Worm (Caenorhabditis elegans) whole organism, young adult: ENCODE results near the gene ZK792.5.

ENCODE experiments used
- F49E8.2 ChIP-seq: sonication (generic microtip); optimal IDR thresholded peaks from 3 replicates; lab custom pipeline; 2017; ENCODE audit warnings: missing genetic modification characterization, mild to moderate bottlenecking, missing compliant biosample characterization, antibody characterized with exemption, moderate library complexity; ENCODE audit not compliant: insufficient read depth
- akir-1 ChIP-seq: fragments of 200-800 bp; sonication (Bioruptor generic); optimal IDR thresholded peaks from 2 replicates; lab custom pipeline; 2018; ENCODE audit warnings: mild to moderate bottlenecking, missing genetic modification characterization, moderate library complexity, missing compliant biosample characterization
- ama-1 ChIP-seq, 3 experiments: fragments of 150-350 bp in 1 of 3; sonication (generic microtip) in 2 of 3; optimal IDR thresholded peaks; 2 replicates each; lab custom pipeline; 2014 to 2018; ENCODE audit warnings: missing biosample characterization in 2 of 3, missing genetic modification characterization in 2 of 3, missing genetic modification reagents in 2 of 3
- bed-2 ChIP-seq: fragments of 200-800 bp; sonication (Bioruptor generic); IDR thresholded peaks from 2 replicates; pipeline ENCODE4 v1.3.6; 2022; ENCODE audit warnings: missing genetic modification reagents, missing genetic modification characterization, missing compliant biosample characterization
- ccch-3 ChIP-seq: fragments of 200-800 bp; sonication (Bioruptor generic); optimal IDR thresholded peaks from 2 replicates; lab custom pipeline; 2018; ENCODE audit warnings: mild to moderate bottlenecking, missing genetic modification characterization, missing compliant biosample characterization
- ceh-79 ChIP-seq: sonication (generic microtip); optimal IDR thresholded peaks from 2 replicates; lab custom pipeline; 2017; ENCODE audit warnings: mild to moderate bottlenecking, missing genetic modification characterization, missing compliant biosample characterization
- ets-4 ChIP-seq: fragments of 200-800 bp; sonication (Bioruptor generic); optimal IDR thresholded peaks from 2 replicates; lab custom pipeline; 2018; ENCODE audit warnings: mild to moderate bottlenecking, missing genetic modification characterization, missing compliant biosample characterization
- lag-1 ChIP-seq: fragments of 200-800 bp; sonication (Bioruptor generic); IDR thresholded peaks from 2 replicates; pipeline ENCODE4 v1.3.6; 2022; ENCODE audit warnings: missing genetic modification reagents, missing genetic modification characterization, missing compliant biosample characterization
- lin-26 ChIP-seq: fragments of 200-800 bp; sonication (Bioruptor generic); IDR thresholded peaks from 2 replicates; pipeline ENCODE4 v1.3.6; 2022; ENCODE audit warnings: missing genetic modification reagents, missing genetic modification characterization, missing compliant biosample characterization
- mel-28 ChIP-seq: sonication (generic microtip); optimal IDR thresholded peaks from 2 replicates; lab custom pipeline; 2016; ENCODE audit warnings: borderline replicate concordance, mild to moderate bottlenecking, missing genetic modification characterization, missing compliant biosample characterization
- rpc-1 ChIP-seq, 2 experiments: fragments of 150-350 bp in 1 of 2; sonication (generic microtip) in 1 of 2; optimal IDR thresholded peaks; 2 replicates each; lab custom pipeline; 2014 to 2018; ENCODE audit warnings: missing biosample characterization in 1 of 2, missing genetic modification characterization in 1 of 2, missing genetic modification reagents in 1 of 2, missing genotype in 1 of 2
- sea-2 ChIP-seq: fragments of 200-800 bp; sonication (Bioruptor generic); IDR thresholded peaks from 2 replicates; pipeline ENCODE4 v1.3.6; 2022; ENCODE audit warnings: missing genetic modification characterization, missing compliant biosample characterization
- snpc-4 ChIP-seq, 5 experiments: fragments of 150-350 bp in 1 of 5; sonication (generic microtip) in 4 of 5; optimal IDR thresholded peaks; 2 replicates each; lab custom pipeline; 2014 to 2018; ENCODE audit warnings: missing genetic modification characterization in 5 of 5, missing biosample characterization in 3 of 5, antibody characterized with exemption in 2 of 5, mild to moderate bottlenecking in 2 of 5, missing compliant biosample characterization in 2 of 5, missing genotype in 2 of 5, moderate library complexity in 2 of 5, missing genetic modification reagents in 1 of 5
- ztf-18 ChIP-seq: sonication (generic microtip); optimal IDR thresholded peaks from 2 replicates; lab custom pipeline; 2016; ENCODE audit warnings: missing genotype, mild to moderate bottlenecking, missing genetic modification characterization, missing compliant biosample characterization

DNA sequence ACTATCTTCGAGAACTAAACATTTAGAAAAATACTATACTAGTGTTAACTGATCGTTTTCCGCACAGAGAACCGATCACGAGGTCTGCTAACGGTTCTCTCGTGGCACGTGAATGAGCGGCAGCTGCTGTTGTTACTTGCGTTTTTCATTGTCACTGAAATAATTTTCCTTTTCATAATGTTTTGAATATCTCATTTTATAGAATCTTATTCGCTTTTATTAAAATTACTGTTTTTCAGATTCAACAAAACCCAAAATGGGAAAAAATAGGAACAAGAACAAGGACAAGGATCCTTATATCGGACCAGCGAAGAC is 51.6 kb downstream of the ZK792.5 start, which contains the start of gene F58B3.6:
- TF ChIP-seq sea-2 (GFP tag; lab: Robert Waterston, UW) (no peak), snpc-4 (GFP tag; optimal IDR thresholded peaks at IDR 0.05; lab: Kevin White, UChicago) (no peak), snpc-4 (tag; optimal IDR thresholded peaks at IDR 0.05; lab: Kevin White, UChicago) (no peak), ccch-3 (no peak), bed-2 (GFP tag; lab: Robert Waterston, UW) (no peak), lin-26 (GFP tag; lab: Robert Waterston, UW) (no peak), ets-4 (GFP tag; lab: Kevin White, UChicago) (no peak), ztf-18 (no peak), lag-1 (no peak), ceh-79 (no peak), ama-1 (optimal IDR thresholded peaks at IDR 0.05; lab: Kevin White, UChicago) (no peak), ama-1 (GFP tag; optimal IDR thresholded peaks at IDR 0.05; lab: Kevin White, UChicago) (no peak), mel-28 (no peak), akir-1 (GFP tag; lab: Kevin White, UChicago) (no peak), rpc-1 (optimal IDR thresholded peaks at IDR 0.05; lab: Kevin White, UChicago) (no peak), rpc-1 (tag; optimal IDR thresholded peaks at IDR 0.05; lab: Kevin White, UChicago) (no peak), F49E8.2 (tag; lab: Kevin White, UChicago) (no peak)
